Fruit fly (Drosophila melanogaster): ENCODE results near the gene Pitslre.

DNA sequence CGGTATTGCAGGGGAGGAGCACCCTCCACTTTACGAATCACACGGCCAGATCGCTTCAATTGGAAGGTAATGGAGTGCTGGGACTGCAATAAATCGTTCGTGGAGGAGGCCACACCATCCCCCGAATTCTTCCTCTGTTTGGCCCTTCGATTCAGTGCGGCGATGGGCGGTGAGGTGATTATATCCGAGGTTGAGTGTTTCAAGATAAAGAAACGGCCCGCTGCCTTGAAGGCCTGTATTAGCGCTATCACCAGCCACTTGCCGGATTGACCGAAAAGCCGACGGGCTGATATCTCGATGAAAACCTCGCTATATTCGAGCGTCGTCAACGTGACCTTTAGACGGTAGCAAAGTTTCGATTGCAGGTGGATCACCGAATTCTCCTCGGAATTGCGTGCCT, 6.2 kb downstream of the Pitslre start:
- no peak for TF ChIP-seq CG15696 (tag; optimal IDR thresholded peaks at IDR 0.05)
- no peak for TF ChIP-seq Neu2 (GFP tag; optimal IDR thresholded peaks at IDR 0.05; ENCODE audit: borderline replicate concordance)
- no peak for TF ChIP-seq ewg (GFP tag; optimal IDR thresholded peaks at IDR 0.05)
- TF ChIP-seq sens-2 (GFP tag; IDR thresholded peaks at IDR 0.05): no peak
- no peak for TF ChIP-seq CG13296 (GFP tag; optimal IDR thresholded peaks at IDR 0.05)

Measured in whole organism, embryonic.